Worm (Caenorhabditis elegans) whole organism, L3 larva: Measurements from ENCODE around the gene C32D5.8.

Experiments used
- R02D3.7 ChIP-seq: fragments of 150-350 bp; optimal IDR thresholded peaks from 2 replicates; lab custom pipeline; 2014; ENCODE audit warnings: missing biosample characterization, missing genetic modification characterization
- ZK546.5 ChIP-seq: sonication (generic microtip); optimal IDR thresholded peaks from 2 replicates; lab custom pipeline; 2017; ENCODE audit warnings: missing biosample characterization, missing genetic modification characterization
- aly-2 ChIP-seq: fragments of 150-350 bp; optimal IDR thresholded peaks from 2 replicates; lab custom pipeline; 2014; ENCODE audit warnings: missing biosample characterization, missing genetic modification characterization
- ama-1 ChIP-seq: fragments of 150-350 bp; optimal IDR thresholded peaks from 2 replicates; lab custom pipeline; 2018
- ceh-16 ChIP-seq: sonication (generic microtip); optimal IDR thresholded peaks from 2 replicates; lab custom pipeline; 2017; ENCODE audit warnings: missing biosample characterization, missing genetic modification characterization
- ceh-28 ChIP-seq: fragments of 150-350 bp; optimal IDR thresholded peaks from 2 replicates; lab custom pipeline; 2014; ENCODE audit warnings: missing biosample characterization, missing genetic modification reagents, missing genetic modification characterization
- ceh-82 ChIP-seq: fragments of 150-350 bp; optimal IDR thresholded peaks from 2 replicates; lab custom pipeline; 2014; ENCODE audit warnings: missing biosample characterization, missing genetic modification characterization
- ceh-9 ChIP-seq: sonication (generic microtip); optimal IDR thresholded peaks from 2 replicates; lab custom pipeline; 2018; ENCODE audit warnings: missing biosample characterization, missing genetic modification characterization
- daf-12 ChIP-seq: fragments of 150-350 bp; optimal IDR thresholded peaks from 2 replicates; lab custom pipeline; 2014; ENCODE audit warnings: missing biosample characterization, missing genetic modification reagents, missing genetic modification characterization
- egl-27 ChIP-seq: sonication (generic microtip); optimal IDR thresholded peaks from 4 replicates; lab custom pipeline; 2017; ENCODE audit warnings: missing biosample characterization, missing genetic modification reagents, missing genetic modification characterization
- egl-5 ChIP-seq: fragments of 150-350 bp; optimal IDR thresholded peaks from 2 replicates; lab custom pipeline; 2017; ENCODE audit warnings: missing biosample characterization, missing genetic modification reagents, missing genetic modification characterization, inconsistent platforms
- elt-1 ChIP-seq: fragments of 150-350 bp; optimal IDR thresholded peaks from 2 replicates; lab custom pipeline; 2014; ENCODE audit warnings: missing biosample characterization, missing genetic modification characterization
- elt-2 ChIP-seq: sonication (generic microtip); optimal IDR thresholded peaks from 2 replicates; lab custom pipeline; 2016; ENCODE audit warnings: missing genetic modification reagents, mild to moderate bottlenecking, missing genetic modification characterization, missing compliant biosample characterization
- elt-3 ChIP-seq, 3 experiments: fragments of 150-350 bp in 1 of 3; sonication (generic microtip) in 2 of 3; optimal IDR thresholded peaks; 2 replicates in 2 of 3; 4 replicates in 1 of 3; lab custom pipeline; 2014 to 2017; ENCODE audit warnings: missing biosample characterization in 3 of 3, missing genetic modification characterization in 3 of 3
- eor-1 ChIP-seq, 2 experiments: fragments of 150-350 bp; optimal IDR thresholded peaks; 2 replicates each; lab custom pipeline; 2014 to 2018; ENCODE audit warnings: missing biosample characterization in 2 of 2, missing genetic modification characterization in 2 of 2
- fkh-10 ChIP-seq: sonication (generic microtip); optimal IDR thresholded peaks from 2 replicates; lab custom pipeline; 2017; ENCODE audit warnings: missing biosample characterization, missing genetic modification reagents, missing genetic modification characterization
- fkh-2 ChIP-seq: fragments of 150-350 bp; optimal IDR thresholded peaks from 2 replicates; lab custom pipeline; 2014; ENCODE audit warnings: missing biosample characterization, missing genetic modification reagents, missing genetic modification characterization
- fos-1 ChIP-seq: fragments of 150-350 bp; optimal IDR thresholded peaks from 2 replicates; lab custom pipeline; 2014; ENCODE audit warnings: missing biosample characterization, missing genetic modification characterization
- hmg-11 ChIP-seq: sonication (generic microtip); optimal IDR thresholded peaks from 2 replicates; lab custom pipeline; 2016; ENCODE audit warnings: missing genetic modification characterization, missing compliant biosample characterization
- jun-1 ChIP-seq: fragments of 150-350 bp; optimal IDR thresholded peaks from 2 replicates; lab custom pipeline; 2014; ENCODE audit warnings: missing biosample characterization, missing genetic modification reagents, missing genetic modification characterization
- lin-15B ChIP-seq: fragments of 150-350 bp; optimal IDR thresholded peaks from 2 replicates; lab custom pipeline; 2014; ENCODE audit warnings: missing biosample characterization, missing genetic modification characterization
- lin-39 ChIP-seq: fragments of 150-350 bp; optimal IDR thresholded peaks from 2 replicates; lab custom pipeline; 2018; ENCODE audit warnings: missing biosample characterization, missing genetic modification reagents, missing genetic modification characterization
- lsy-12 ChIP-seq: sonication (generic microtip); optimal IDR thresholded peaks from 2 replicates; lab custom pipeline; 2016; ENCODE audit warnings: mild to moderate bottlenecking, missing genetic modification characterization, missing compliant biosample characterization
- mdl-1 ChIP-seq: fragments of 150-350 bp; optimal IDR thresholded peaks from 2 replicates; lab custom pipeline; 2014; ENCODE audit warnings: missing biosample characterization, missing genetic modification characterization
- mml-1 ChIP-seq: fragments of 150-350 bp; sonication (generic microtip); optimal IDR thresholded peaks from 3 replicates; lab custom pipeline; 2014; ENCODE audit warnings: missing biosample characterization, missing genetic modification characterization
- nfya-1 ChIP-seq: sonication (generic microtip); optimal IDR thresholded peaks from 2 replicates; lab custom pipeline; 2017; ENCODE audit warnings: missing genetic modification characterization, mild to moderate bottlenecking, missing compliant biosample characterization, antibody characterized with exemption, moderate library complexity; ENCODE audit not compliant: insufficient read depth
- nhr-11 ChIP-seq: fragments of 150-350 bp; optimal IDR thresholded peaks from 2 replicates; lab custom pipeline; 2014; ENCODE audit warnings: missing biosample characterization, missing genetic modification characterization
- nhr-12 ChIP-seq: fragments of 150-350 bp; optimal IDR thresholded peaks from 2 replicates; lab custom pipeline; 2014; ENCODE audit warnings: missing biosample characterization, missing genetic modification characterization
- nhr-23 ChIP-seq: fragments of 150-350 bp; optimal IDR thresholded peaks from 2 replicates; lab custom pipeline; 2014; ENCODE audit warnings: missing biosample characterization, missing genetic modification reagents, missing genetic modification characterization
- nhr-237 ChIP-seq: fragments of 150-350 bp; optimal IDR thresholded peaks from 2 replicates; lab custom pipeline; 2014; ENCODE audit warnings: missing biosample characterization, missing genetic modification characterization
- nhr-25 ChIP-seq: sonication (generic microtip); optimal IDR thresholded peaks from 2 replicates; lab custom pipeline; 2017; ENCODE audit warnings: missing biosample characterization, missing genetic modification characterization
- nhr-28 ChIP-seq: fragments of 150-350 bp; optimal IDR thresholded peaks from 2 replicates; lab custom pipeline; 2014; ENCODE audit warnings: missing biosample characterization, missing genetic modification characterization
- nhr-43 ChIP-seq: sonication (generic microtip); optimal IDR thresholded peaks from 2 replicates; lab custom pipeline; 2016; ENCODE audit warnings: mild to moderate bottlenecking, missing genetic modification characterization, missing compliant biosample characterization; ENCODE audit not compliant: poor library complexity, severe bottlenecking
- nhr-67 ChIP-seq: fragments of 150-350 bp; optimal IDR thresholded peaks from 2 replicates; lab custom pipeline; 2014; ENCODE audit warnings: missing biosample characterization, missing genetic modification characterization
- nhr-76 ChIP-seq: fragments of 150-350 bp; sonication (generic microtip); optimal IDR thresholded peaks from 5 replicates; lab custom pipeline; 2014; ENCODE audit warnings: missing biosample characterization, missing genetic modification characterization
- nhr-77 ChIP-seq: fragments of 150-350 bp; optimal IDR thresholded peaks from 2 replicates; lab custom pipeline; 2014; ENCODE audit warnings: missing biosample characterization, missing genetic modification characterization
- pha-4 ChIP-seq: fragments of 150-350 bp; optimal IDR thresholded peaks from 2 replicates; lab custom pipeline; 2014; ENCODE audit warnings: missing biosample characterization, missing genetic modification reagents, missing genetic modification characterization
- pqm-1 ChIP-seq: fragments of 150-350 bp; optimal IDR thresholded peaks from 2 replicates; lab custom pipeline; 2017; ENCODE audit warnings: missing biosample characterization, missing genetic modification characterization, inconsistent platforms
- sea-2 ChIP-seq: fragments of 150-350 bp; sonication (generic microtip); optimal IDR thresholded peaks from 4 replicates; lab custom pipeline; 2014; ENCODE audit warnings: missing biosample characterization, missing genetic modification reagents, missing genetic modification characterization
- skn-1 ChIP-seq: fragments of 150-350 bp; optimal IDR thresholded peaks from 2 replicates; lab custom pipeline; 2014; ENCODE audit warnings: missing biosample characterization, missing genetic modification characterization
- snpc-4 ChIP-seq: fragments of 150-350 bp; optimal IDR thresholded peaks from 2 replicates; lab custom pipeline; 2014; ENCODE audit warnings: missing biosample characterization, missing genetic modification characterization
- tbx-2 ChIP-seq: sonication (generic microtip); optimal IDR thresholded peaks from 2 replicates; lab custom pipeline; 2016; ENCODE audit warnings: mild to moderate bottlenecking, missing genetic modification characterization, missing compliant biosample characterization
- unc-39 ChIP-seq: sonication (generic microtip); optimal IDR thresholded peaks from 4 replicates; lab custom pipeline; 2017; ENCODE audit warnings: missing biosample characterization, missing genetic modification characterization
- unc-62 ChIP-seq: fragments of 150-350 bp; sonication (generic microtip); optimal IDR thresholded peaks from 4 replicates; lab custom pipeline; 2014; ENCODE audit warnings: missing biosample characterization, missing genetic modification reagents, missing genetic modification characterization
- zag-1 ChIP-seq: fragments of 150-350 bp; optimal IDR thresholded peaks from 2 replicates; lab custom pipeline; 2014; ENCODE audit warnings: missing biosample characterization, missing genetic modification characterization
- ztf-11 ChIP-seq: fragments of 150-350 bp; optimal IDR thresholded peaks from 2 replicates; lab custom pipeline; 2014; ENCODE audit warnings: missing biosample characterization, missing genetic modification characterization
- ztf-4 ChIP-seq: fragments of 150-350 bp; optimal IDR thresholded peaks from 2 replicates; lab custom pipeline; 2014; ENCODE audit warnings: missing biosample characterization, missing genetic modification characterization

C32D5.8 gene

DNA sequence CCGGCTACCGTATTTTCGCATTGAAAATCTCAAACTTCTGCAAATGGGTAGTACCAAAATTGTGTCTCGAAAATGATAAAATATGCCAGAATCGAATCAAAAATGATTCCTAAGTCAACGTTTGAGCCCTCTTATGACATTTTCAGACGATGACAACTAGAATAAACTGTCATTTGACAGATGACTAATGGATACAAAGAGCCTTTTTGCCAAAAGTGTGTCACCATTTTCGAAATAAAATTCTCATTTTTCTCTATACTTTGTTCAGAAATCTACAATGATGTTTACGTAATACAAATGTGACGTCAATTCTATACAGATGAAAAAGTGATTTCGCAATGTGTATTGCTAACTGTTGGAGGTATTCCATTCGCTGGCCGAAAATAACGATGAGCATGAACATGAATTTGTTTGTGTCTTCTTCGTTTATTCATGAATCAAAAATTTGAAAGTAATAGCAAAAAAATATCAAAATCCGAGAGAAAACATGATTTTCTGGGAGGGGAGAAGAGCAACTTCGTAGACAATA lies 851 bp upstream of the C32D5.8 start:
- TF ChIP-seq daf-12 (tag; lab: Kevin White, UChicago) (no peak), nhr-28 (tag; lab: Kevin White, UChicago) (peak; percentile 30), eor-1 (tag; optimal IDR thresholded peaks at IDR 0.05; lab: Kevin White, UChicago) (no peak), egl-27 (tag; lab: Kevin White, UChicago) (no peak), jun-1 (tag; lab: Kevin White, UChicago) (peak; percentile 74), elt-3 (tag; optimal IDR thresholded peaks at IDR 0.05; lab: Kevin White, UChicago) (peak in 1 of 3 experiments; percentile 38), nhr-11 (tag; lab: Kevin White, UChicago) (no peak), fkh-10 (no peak), ZK546.5 (tag; lab: Kevin White, UChicago) (no peak), aly-2 (tag; lab: Kevin White, UChicago) (no peak), mml-1 (no peak), lin-15B (no peak), mdl-1 (tag; lab: Kevin White, UChicago) (no peak), unc-39 (no peak), nfya-1 (tag; lab: Kevin White, UChicago) (peak; percentile 66), nhr-76 (tag; lab: Kevin White, UChicago) (no peak), ceh-9 (tag; lab: Kevin White, UChicago) (no peak), nhr-25 (peak; percentile 85), elt-1 (tag; lab: Kevin White, UChicago) (peak; percentile 45), R02D3.7 (peak; percentile 46), pha-4 (tag; lab: Kevin White, UChicago) (peak; percentile 70), hmg-11 (tag; lab: Kevin White, UChicago) (peak; percentile 17), nhr-23 (tag; lab: Kevin White, UChicago) (peak; percentile 89), zag-1 (tag; lab: Kevin White, UChicago) (no peak), ztf-4 (tag; lab: Kevin White, UChicago) (peak; percentile 69), fos-1 (peak; percentile 12), sea-2 (GFP tag; lab: Kevin White, UChicago) (no peak), ztf-11 (tag; lab: Kevin White, UChicago) (no peak), skn-1 (tag; lab: Kevin White, UChicago) (peak; percentile 79), lin-39 (peak; percentile 1), lsy-12 (tag; lab: Kevin White, UChicago) (peak; percentile 74), ceh-82 (peak; percentile 51), nhr-237 (tag; lab: Kevin White, UChicago) (no peak), nhr-12 (no peak), elt-2 (tag; lab: Kevin White, UChicago) (peak; percentile 61), tbx-2 (tag; lab: Kevin White, UChicago) (peak; percentile 71), pqm-1 (peak; percentile 38), fkh-2 (tag; lab: Kevin White, UChicago) (no peak), nhr-77 (tag; lab: Kevin White, UChicago) (no peak), ceh-28 (tag; lab: Kevin White, UChicago) (peak; percentile 0), egl-5 (tag; lab: Kevin White, UChicago) (peak; percentile 24), nhr-67 (tag; lab: Kevin White, UChicago) (no peak), unc-62 (no peak), nhr-43 (tag; lab: Kevin White, UChicago) (peak; percentile 89), ama-1 (lab: Kevin White, UChicago) (peak; percentile 97), ceh-16 (tag; lab: Kevin White, UChicago) (no peak), snpc-4 (tag; lab: Kevin White, UChicago) (no peak)
